Worm (Caenorhabditis elegans) whole organism, L3 larva: ENCODE data around the gene F25E2.3.

ENCODE experiments used
- R02D3.7 ChIP-seq: fragments of 150-350 bp; optimal IDR thresholded peaks from 2 replicates; lab custom pipeline; 2014; ENCODE audit warnings: missing biosample characterization, missing genetic modification characterization
- ZK546.5 ChIP-seq: sonication (generic microtip); optimal IDR thresholded peaks from 2 replicates; lab custom pipeline; 2017; ENCODE audit warnings: missing biosample characterization, missing genetic modification characterization
- aly-2 ChIP-seq: fragments of 150-350 bp; optimal IDR thresholded peaks from 2 replicates; lab custom pipeline; 2014; ENCODE audit warnings: missing biosample characterization, missing genetic modification characterization
- egl-27 ChIP-seq: sonication (generic microtip); optimal IDR thresholded peaks from 4 replicates; lab custom pipeline; 2017; ENCODE audit warnings: missing biosample characterization, missing genetic modification reagents, missing genetic modification characterization
- elt-1 ChIP-seq: fragments of 150-350 bp; optimal IDR thresholded peaks from 2 replicates; lab custom pipeline; 2014; ENCODE audit warnings: missing biosample characterization, missing genetic modification characterization
- fkh-10 ChIP-seq: sonication (generic microtip); optimal IDR thresholded peaks from 2 replicates; lab custom pipeline; 2017; ENCODE audit warnings: missing biosample characterization, missing genetic modification reagents, missing genetic modification characterization
- jun-1 ChIP-seq: fragments of 150-350 bp; optimal IDR thresholded peaks from 2 replicates; lab custom pipeline; 2014; ENCODE audit warnings: missing biosample characterization, missing genetic modification reagents, missing genetic modification characterization
- nhr-237 ChIP-seq: fragments of 150-350 bp; optimal IDR thresholded peaks from 2 replicates; lab custom pipeline; 2014; ENCODE audit warnings: missing biosample characterization, missing genetic modification characterization
- nhr-25 ChIP-seq: sonication (generic microtip); optimal IDR thresholded peaks from 2 replicates; lab custom pipeline; 2017; ENCODE audit warnings: missing biosample characterization, missing genetic modification characterization
- pqm-1 ChIP-seq: fragments of 150-350 bp; optimal IDR thresholded peaks from 2 replicates; lab custom pipeline; 2017; ENCODE audit warnings: missing biosample characterization, missing genetic modification characterization, inconsistent platforms
- unc-62 ChIP-seq: fragments of 150-350 bp; sonication (generic microtip); optimal IDR thresholded peaks from 4 replicates; lab custom pipeline; 2014; ENCODE audit warnings: missing biosample characterization, missing genetic modification reagents, missing genetic modification characterization
- zag-1 ChIP-seq: fragments of 150-350 bp; optimal IDR thresholded peaks from 2 replicates; lab custom pipeline; 2014; ENCODE audit warnings: missing biosample characterization, missing genetic modification characterization
- ztf-11 ChIP-seq: fragments of 150-350 bp; optimal IDR thresholded peaks from 2 replicates; lab custom pipeline; 2014; ENCODE audit warnings: missing biosample characterization, missing genetic modification characterization

DNA sequence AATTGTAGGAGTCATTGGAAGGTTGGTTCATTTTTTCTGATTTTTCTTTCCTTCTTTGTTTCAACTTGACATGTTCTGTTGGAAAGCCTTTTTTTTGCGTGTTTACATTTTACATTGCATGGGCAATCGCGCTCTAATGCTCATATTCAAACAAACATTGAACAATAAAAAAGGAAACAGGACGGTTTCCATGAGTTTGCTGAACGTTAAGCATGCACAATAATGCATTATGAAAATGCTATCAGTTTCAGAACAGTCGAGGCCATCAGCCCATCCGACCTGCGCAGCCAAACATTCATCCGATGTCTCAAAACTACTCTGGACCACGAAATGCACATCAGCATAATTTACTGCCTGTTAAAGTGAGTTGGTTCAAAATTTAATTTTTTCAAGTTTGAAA, 22.4 kb downstream of the F25E2.3 start:
- no peak for TF ChIP-seq zag-1
- no peak for TF ChIP-seq ZK546.5 (tag; lab: Kevin White, UChicago)
- no peak for TF ChIP-seq nhr-237 (tag; lab: Kevin White, UChicago)
- no peak for TF ChIP-seq nhr-25
- TF ChIP-seq ztf-11 = no peak
- no peak for TF ChIP-seq R02D3.7
- TF ChIP-seq aly-2 = no peak
- no peak for TF ChIP-seq pqm-1 (tag; lab: Kevin White, UChicago)
- TF ChIP-seq fkh-10 (GFP tag; lab: Kevin White, UChicago) = no peak
- TF ChIP-seq egl-27 (tag; lab: Kevin White, UChicago) = no peak
- no peak for TF ChIP-seq jun-1 (tag; lab: Kevin White, UChicago)
- TF ChIP-seq unc-62 (GFP tag; lab: Kevin White, UChicago) = no peak
- TF ChIP-seq elt-1 (tag; lab: Kevin White, UChicago) = no peak
